Fruit fly (Drosophila melanogaster) whole organism, prepupa: Measurements from ENCODE around the gene RpS4.

Experiments
- CG15336 ChIP-seq: fragments of 200-800 bp; sonication (Bioruptor generic); IDR thresholded peaks from 2 replicates; pipeline ENCODE4 v1.3.6; 2022; ENCODE audit warnings: missing biosample characterization, missing genetic modification characterization
- CG31627 ChIP-seq: fragments of 200-800 bp; sonication (Bioruptor generic); optimal IDR thresholded peaks from 3 replicates; lab custom pipeline; 2016; ENCODE audit warnings: missing biosample characterization, missing genetic modification characterization
- Ets21C ChIP-seq: fragments of 200-800 bp; sonication (Bioruptor generic); optimal IDR thresholded peaks from 3 replicates; lab custom pipeline; 2016; ENCODE audit warnings: missing biosample characterization, missing genetic modification characterization
- Hr38 ChIP-seq: sonication (Bioruptor generic); optimal IDR thresholded peaks from 2 replicates; lab custom pipeline; 2016; ENCODE audit warnings: missing biosample characterization, missing genetic modification characterization
- Hr39 ChIP-seq: fragments of 200-800 bp; sonication (Bioruptor generic); optimal IDR thresholded peaks from 2 replicates; lab custom pipeline; 2016; ENCODE audit warnings: missing biosample characterization, missing genetic modification characterization
- Lpt ChIP-seq: fragments of 200-800 bp; sonication (Bioruptor generic); optimal IDR thresholded peaks from 3 replicates; lab custom pipeline; 2016; ENCODE audit warnings: missing biosample characterization, missing genetic modification characterization
- ss ChIP-seq, 2 experiments: fragments of 200-800 bp; sonication (Bioruptor generic); optimal IDR thresholded peaks; 2 replicates in 1 of 2; 3 replicates in 1 of 2; lab custom pipeline; 2017 to 2018; ENCODE audit warnings: mild to moderate bottlenecking in 2 of 2, missing biosample characterization in 2 of 2, missing genetic modification characterization in 2 of 2, moderate library complexity in 1 of 2
- vri ChIP-seq: fragments of 200-800 bp; sonication (Bioruptor generic); optimal IDR thresholded peaks from 3 replicates; lab custom pipeline; 2016; ENCODE audit warnings: missing biosample characterization, mild to moderate bottlenecking, missing genetic modification characterization

- TF ChIP-seq CG15336, result no peak
- no peak for TF ChIP-seq Hr38 (GFP tag; lab: Kevin White, UChicago)
- no peak for TF ChIP-seq ss (GFP tag; optimal IDR thresholded peaks at IDR 0.05; lab: Kevin White, UChicago)
- TF ChIP-seq vri, result no peak
- TF ChIP-seq Lpt, result no peak
- TF ChIP-seq CG31627, result no peak
- no peak for TF ChIP-seq Hr39 (GFP tag; lab: Kevin White, UChicago)
- TF ChIP-seq Ets21C (GFP tag; lab: Kevin White, UChicago), result no peak
Measured at dm6 chr3L:13089869-13090268, 48.3 kb downstream of the RpS4 start, which contains the start of gene CG11251.
